Worm (Caenorhabditis elegans): ENCODE results near the gene K08D8.11.

- no peak for TF ChIP-seq sox-4 (tag; optimal IDR thresholded peaks at IDR 0.05)
- no peak for TF ChIP-seq unc-3 (GFP tag; conservative IDR thresholded peaks at IDR 0.05)
- no peak for TF ChIP-seq unc-3 (tag; optimal IDR thresholded peaks at IDR 0.05)
These were observed 11.4 kb downstream of the K08D8.11 start, which contains the start of gene K08D8.3 for ce11 chrIV:12906529-12906928.

Measured in whole organism, late embryonic.